Fruit fly (Drosophila melanogaster): ENCODE results near the gene ninaA.

The ninaA gene

DNA sequence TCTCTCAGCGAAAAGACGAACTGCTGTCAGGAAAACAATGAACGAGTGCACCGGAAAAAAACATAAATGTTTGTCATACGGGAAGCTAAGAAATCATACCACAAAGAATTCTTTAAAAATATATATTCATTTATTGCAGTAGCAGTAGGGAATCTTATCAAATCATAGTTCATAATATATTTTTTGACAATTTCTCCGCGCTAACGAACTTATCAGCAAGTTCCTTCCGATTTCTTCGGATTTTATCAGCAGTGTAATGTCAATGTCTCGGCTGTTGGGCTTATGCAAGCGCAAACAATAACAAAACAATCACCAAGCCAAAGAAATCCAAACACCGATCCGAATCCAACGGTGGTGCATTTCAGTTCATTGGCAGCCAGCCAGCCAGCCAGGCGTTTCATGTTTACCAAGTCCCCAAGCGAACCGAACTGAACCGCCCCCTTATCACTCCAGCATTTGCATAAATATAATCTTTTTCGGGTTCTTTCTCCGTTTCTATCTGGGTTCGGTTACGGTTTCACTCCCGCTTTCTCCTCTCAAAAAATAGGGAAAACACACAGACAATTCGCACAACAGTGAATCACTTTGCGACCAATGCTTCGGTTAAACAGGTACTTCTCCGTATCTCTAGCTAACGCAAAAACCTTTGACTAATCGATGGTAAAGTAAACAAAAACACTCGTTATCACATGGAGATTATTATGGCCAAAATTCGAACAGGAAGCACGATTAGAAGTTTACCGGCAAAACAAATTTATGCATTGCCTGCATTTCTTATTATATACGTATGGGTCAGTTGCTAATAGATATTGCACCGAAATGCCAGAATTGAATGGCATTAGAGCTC lies 49.4 kb upstream of the ninaA start (continued):
- TF ChIP-seq Blimp-1 (GFP tag; optimal IDR thresholded peaks at IDR 0.05) (peak; percentile 56), CG9932 (GFP tag; IDR thresholded peaks at IDR 0.05) (no peak), pros (GFP tag; optimal IDR thresholded peaks at IDR 0.05) (peak; percentile 17), Dll (GFP tag; IDR thresholded peaks at IDR 0.05; ENCODE audit: partially characterized antibody) (no peak), CG9437 (GFP tag; optimal IDR thresholded peaks at IDR 0.05) (peak; percentile 29), exex (tag; optimal IDR thresholded peaks at IDR 0.05) (peak; percentile 61), CG6765 (GFP tag; optimal IDR thresholded peaks at IDR 0.05) (no peak), CG11456 (GFP tag; IDR thresholded peaks at IDR 0.05) (no peak), CG12391 (tag; optimal IDR thresholded peaks at IDR 0.05) (peak; percentile 74), otp (GFP tag; IDR thresholded peaks at IDR 0.05) (no peak), chif (GFP tag; optimal IDR thresholded peaks at IDR 0.05) (peak; percentile 7 to 34), Fer2 (tag; optimal IDR thresholded peaks at IDR 0.05) (no peak), Dad (GFP tag; optimal IDR thresholded peaks at IDR 0.05) (no peak), Mad (GFP tag; optimal IDR thresholded peaks at IDR 0.05) (no peak), cad (GFP tag; optimal IDR thresholded peaks at IDR 0.05) (no peak), gem (tag; optimal IDR thresholded peaks at IDR 0.05) (peak; percentile 84), CG18262 (tag; optimal IDR thresholded peaks at IDR 0.05) (peak; percentile 66), row (GFP tag; IDR thresholded peaks at IDR 0.05) (peak; percentile 64; the same call in 2 of the 3 replicates), eyg (GFP tag; optimal IDR thresholded peaks at IDR 0.05) (no peak), cato (GFP tag; optimal IDR thresholded peaks at IDR 0.05; ENCODE audit: borderline replicate concordance) (peak; percentile 18), CG30431 (GFP tag; optimal IDR thresholded peaks at IDR 0.05) (peak; percentile 6), Six4 (GFP tag; optimal IDR thresholded peaks at IDR 0.05) (peak; percentile 7), insv (GFP tag; optimal IDR thresholded peaks at IDR 0.05) (no peak), fd64A (GFP tag; optimal IDR thresholded peaks at IDR 0.05) (peak; percentile 48), lov (optimal IDR thresholded peaks at IDR 0.05) (no peak), lov (GFP tag; IDR thresholded peaks at IDR 0.05) (0 out of 3 replicates have a peak, but pooled peaks have one; percentile 17), Sry-δ (GFP tag; optimal IDR thresholded peaks at IDR 0.05) (no peak), sob (GFP tag; IDR thresholded peaks at IDR 0.05) (no peak), CG12071 (GFP tag; optimal IDR thresholded peaks at IDR 0.05) (no peak), CG14860 (GFP tag; IDR thresholded peaks at IDR 0.05; ENCODE audit: partially characterized antibody) (no peak), CTCF (GFP tag; optimal IDR thresholded peaks at IDR 0.05) (no peak), kni (GFP tag; optimal IDR thresholded peaks at IDR 0.05) (peak; percentile 15), trem (tag; optimal IDR thresholded peaks at IDR 0.05) (peak; percentile 8), ATbp (GFP tag; optimal IDR thresholded peaks at IDR 0.05) (peak; percentile 84), Eip74EF (GFP tag; optimal IDR thresholded peaks at IDR 0.05) (peak in 1 of 2 experiments; percentile 30), sisA (GFP tag; IDR thresholded peaks at IDR 0.05) (peak; percentile 60), fd96Cb (tag; optimal IDR thresholded peaks at IDR 0.05) (peak; percentile 39), nau (GFP tag; optimal IDR thresholded peaks at IDR 0.05) (no peak), Kr (GFP tag; optimal IDR thresholded peaks at IDR 0.05) (peak; percentile 27), CG2202 (tag; optimal IDR thresholded peaks at IDR 0.05) (peak; percentile 54), sug (tag; optimal IDR thresholded peaks at IDR 0.05) (peak; percentile 13), chinmo (GFP tag; IDR thresholded peaks at IDR 0.05; ENCODE audit: partially characterized antibody) (0 out of 4 replicates have a peak, but pooled peaks have one; percentile 23), CG7928 (GFP tag; optimal IDR thresholded peaks at IDR 0.05) (no peak), Nf-YB (GFP tag; optimal IDR thresholded peaks at IDR 0.05) (peak; percentile 20), grn (GFP tag; optimal IDR thresholded peaks at IDR 0.05) (no peak), CG16863 (GFP tag; optimal IDR thresholded peaks at IDR 0.05) (no peak), CG15073 (GFP tag; optimal IDR thresholded peaks at IDR 0.05) (no peak), CG30403 (GFP tag; optimal IDR thresholded peaks at IDR 0.05) (peak; percentile 63), Xrp1 (GFP tag; IDR thresholded peaks at IDR 0.05) (peak; percentile 60; the same call in 1 of the 2 replicates)

Measured in whole organism, embryonic.